Worm (Caenorhabditis elegans): Measurements from ENCODE around the gene nhr-222.

- no peak for TF ChIP-seq nhr-12 (tag; optimal IDR thresholded peaks at IDR 0.05)
- no peak for TF ChIP-seq nhr-11 (tag; optimal IDR thresholded peaks at IDR 0.05)
- no peak for TF ChIP-seq F13H6.1 (tag; optimal IDR thresholded peaks at IDR 0.05)
- no peak for TF ChIP-seq unc-62 (GFP tag; optimal IDR thresholded peaks at IDR 0.05)
- no peak for TF ChIP-seq blmp-1 (tag; optimal IDR thresholded peaks at IDR 0.05; ENCODE audit: insufficient read depth)
- no peak for TF ChIP-seq zag-1 (tag; optimal IDR thresholded peaks at IDR 0.05)
- TF ChIP-seq ceh-16 (tag; optimal IDR thresholded peaks at IDR 0.05), result no peak
- no peak for TF ChIP-seq nhr-25 (tag; optimal IDR thresholded peaks at IDR 0.05)
- TF ChIP-seq unc-55 (GFP tag; optimal IDR thresholded peaks at IDR 0.05), result no peak
- TF ChIP-seq lin-13 (GFP tag; optimal IDR thresholded peaks at IDR 0.05), result no peak
Observed at ce11 chrV:3557422-3557821, 14.2 kb upstream of the nhr-222 start, which contains the start of gene grl-31.

Data from whole organism, L2 larva.